Worm (Caenorhabditis elegans) whole organism, young adult: Measurements from ENCODE around the gene T06E4.21.

Source experiments
- B0019.2 ChIP-seq: fragments of 200-800 bp; sonication (Bioruptor generic); conservative IDR thresholded peaks from 2 replicates; pipeline ENCODE4 v1.3.6; 2022; ENCODE audit warnings: missing genetic modification reagents, missing genetic modification characterization, missing compliant biosample characterization
- B0261.1 ChIP-seq: sonication (generic microtip); optimal IDR thresholded peaks from 2 replicates; lab custom pipeline; 2016; ENCODE audit warnings: mild to moderate bottlenecking, missing genetic modification characterization, moderate library complexity, missing compliant biosample characterization
- D2030.7 ChIP-seq: fragments of 200-800 bp; sonication (Bioruptor generic); IDR thresholded peaks from 2 replicates; pipeline ENCODE4 v1.3.6; 2022; ENCODE audit warnings: missing genetic modification reagents, missing genetic modification characterization, missing compliant biosample characterization
- F23B12.7 ChIP-seq: sonication (generic microtip); optimal IDR thresholded peaks from 2 replicates; lab custom pipeline; 2017; ENCODE audit warnings: missing genetic modification characterization, mild to moderate bottlenecking, missing compliant biosample characterization, antibody characterized with exemption, moderate library complexity; ENCODE audit not compliant: insufficient read depth
- F33H1.4 ChIP-seq: fragments of 200-800 bp; sonication (Bioruptor generic); IDR thresholded peaks from 2 replicates; pipeline ENCODE4 v1.3.6; 2022; ENCODE audit warnings: missing genetic modification reagents, missing genetic modification characterization, missing compliant biosample characterization
- F39B2.1 ChIP-seq: fragments of 200-800 bp; sonication (Bioruptor generic); IDR thresholded peaks from 2 replicates; pipeline ENCODE4 v1.3.6; 2022; ENCODE audit warnings: missing genetic modification reagents, missing genetic modification characterization, missing compliant biosample characterization
- F55B11.4 ChIP-seq: sonication (generic microtip); optimal IDR thresholded peaks from 2 replicates; lab custom pipeline; 2016; ENCODE audit warnings: missing compliant biosample characterization, missing genetic modification characterization, borderline replicate concordance; ENCODE audit not compliant: insufficient read depth
- F57A8.1 ChIP-seq: fragments of 200-800 bp; sonication (Bioruptor generic); optimal IDR thresholded peaks from 2 replicates; lab custom pipeline; 2018; ENCODE audit warnings: mild to moderate bottlenecking, missing genetic modification characterization, moderate library complexity, missing compliant biosample characterization
- F57C9.4 ChIP-seq: sonication (generic microtip); optimal IDR thresholded peaks from 2 replicates; lab custom pipeline; 2017; ENCODE audit warnings: mild to moderate bottlenecking, missing genetic modification characterization, missing compliant biosample characterization
- T07F8.4 ChIP-seq: sonication (generic microtip); optimal IDR thresholded peaks from 2 replicates; lab custom pipeline; 2016; ENCODE audit warnings: mild to moderate bottlenecking, missing genetic modification characterization, moderate library complexity, missing compliant biosample characterization
- Y53G8AR.9 ChIP-seq: fragments of 200-800 bp; sonication (Bioruptor generic); conservative IDR thresholded peaks from 2 replicates; pipeline ENCODE4 v1.3.6; 2022; ENCODE audit warnings: missing genetic modification reagents, missing genetic modification characterization, missing compliant biosample characterization
- Y56A3A.18 ChIP-seq: fragments of 200-800 bp; sonication (Bioruptor generic); IDR thresholded peaks from 2 replicates; pipeline ENCODE4 v1.3.6; 2022; ENCODE audit warnings: missing genetic modification reagents, missing genetic modification characterization, missing compliant biosample characterization
- Y95B8A.8 ChIP-seq: fragments of 200-800 bp; sonication (Bioruptor generic); IDR thresholded peaks from 2 replicates; pipeline ENCODE4 v1.3.6; 2022; ENCODE audit warnings: missing genetic modification reagents, missing genetic modification characterization, missing compliant biosample characterization
- attf-6 ChIP-seq: fragments of 200-800 bp; sonication (Bioruptor generic); IDR thresholded peaks from 2 replicates; pipeline ENCODE4 v1.3.6; 2022; ENCODE audit warnings: missing genetic modification reagents, missing genetic modification characterization, missing compliant biosample characterization
- ceh-100 ChIP-seq: fragments of 200-800 bp; sonication (Bioruptor generic); IDR thresholded peaks from 2 replicates; pipeline ENCODE4 v1.3.6; 2022; ENCODE audit warnings: missing genetic modification reagents, missing genetic modification characterization, missing compliant biosample characterization
- ceh-40 ChIP-seq: fragments of 200-800 bp; sonication (Bioruptor generic); IDR thresholded peaks from 2 replicates; pipeline ENCODE4 v1.3.6; 2022; ENCODE audit warnings: missing genetic modification characterization, missing compliant biosample characterization
- ceh-91 ChIP-seq: fragments of 200-800 bp; sonication (Bioruptor generic); IDR thresholded peaks from 2 replicates; pipeline ENCODE4 v1.3.6; 2022; ENCODE audit warnings: missing genetic modification reagents, missing genetic modification characterization, missing compliant biosample characterization
- dox-1 ChIP-seq: fragments of 200-800 bp; sonication (Bioruptor generic); IDR thresholded peaks from 2 replicates; pipeline ENCODE4 v1.3.6; 2022; ENCODE audit warnings: missing genetic modification reagents, missing genetic modification characterization, missing compliant biosample characterization
- egl-44 ChIP-seq: fragments of 200-800 bp; sonication (Bioruptor generic); IDR thresholded peaks from 2 replicates; pipeline ENCODE4 v1.3.6; 2022; ENCODE audit warnings: missing genetic modification reagents, missing genetic modification characterization, missing compliant biosample characterization
- egrh-3 ChIP-seq: fragments of 200-800 bp; sonication (Bioruptor generic); IDR thresholded peaks from 2 replicates; pipeline ENCODE4 v1.3.6; 2022; ENCODE audit warnings: missing genetic modification reagents, missing genetic modification characterization, missing compliant biosample characterization
- ekl-4 ChIP-seq: fragments of 200-800 bp; sonication (Bioruptor generic); IDR thresholded peaks from 2 replicates; pipeline ENCODE4 v1.3.6; 2022; ENCODE audit warnings: missing genetic modification reagents, missing genetic modification characterization, missing compliant biosample characterization
- ets-4 ChIP-seq: fragments of 200-800 bp; sonication (Bioruptor generic); optimal IDR thresholded peaks from 2 replicates; lab custom pipeline; 2018; ENCODE audit warnings: mild to moderate bottlenecking, missing genetic modification characterization, missing compliant biosample characterization
- fkh-3 ChIP-seq: sonication (generic microtip); optimal IDR thresholded peaks from 2 replicates; lab custom pipeline; 2016; ENCODE audit warnings: mild to moderate bottlenecking, missing genetic modification characterization, missing compliant biosample characterization
- hmg-1.2 ChIP-seq: fragments of 200-800 bp; sonication (Bioruptor generic); IDR thresholded peaks from 2 replicates; pipeline ENCODE4 v1.3.6; 2022; ENCODE audit warnings: missing genetic modification reagents, missing genetic modification characterization, missing compliant biosample characterization
- hsf-1 ChIP-seq: fragments of 200-800 bp; sonication (Bioruptor generic); IDR thresholded peaks from 2 replicates; pipeline ENCODE4 v1.3.6; 2022; ENCODE audit warnings: missing genetic modification reagents, missing genetic modification characterization, missing compliant biosample characterization
- lin-54 ChIP-seq: fragments of 200-800 bp; sonication (Bioruptor generic); optimal IDR thresholded peaks from 2 replicates; lab custom pipeline; 2018; ENCODE audit warnings: mild to moderate bottlenecking, missing genetic modification characterization, missing compliant biosample characterization
- madf-3 ChIP-seq: fragments of 200-800 bp; sonication (Bioruptor generic); IDR thresholded peaks from 2 replicates; pipeline ENCODE4 v1.3.6; 2022; ENCODE audit warnings: missing genetic modification reagents, missing genetic modification characterization, missing compliant biosample characterization
- madf-6 ChIP-seq: fragments of 200-800 bp; sonication (Bioruptor generic); IDR thresholded peaks from 2 replicates; pipeline ENCODE4 v1.3.6; 2022; ENCODE audit warnings: missing genetic modification reagents, missing genetic modification characterization, missing compliant biosample characterization
- madf-8 ChIP-seq: fragments of 200-800 bp; sonication (Bioruptor generic); conservative IDR thresholded peaks from 2 replicates; pipeline ENCODE4 v1.3.6; 2022; ENCODE audit warnings: missing genetic modification reagents, missing genetic modification characterization, missing compliant biosample characterization
- nfyb-1 ChIP-seq: fragments of 200-800 bp; sonication (Bioruptor generic); IDR thresholded peaks from 2 replicates; pipeline ENCODE4 v1.3.6; 2022; ENCODE audit warnings: missing genetic modification reagents, missing genetic modification characterization, missing compliant biosample characterization
- nhr-120 ChIP-seq: fragments of 200-800 bp; sonication (Bioruptor generic); IDR thresholded peaks from 2 replicates; pipeline ENCODE4 v1.3.6; 2022; ENCODE audit warnings: missing genetic modification characterization, missing compliant biosample characterization
- pbrm-1 ChIP-seq: fragments of 200-800 bp; sonication (Bioruptor generic); IDR thresholded peaks from 2 replicates; pipeline ENCODE4 v1.3.6; 2022; ENCODE audit warnings: missing genetic modification reagents, missing genetic modification characterization, missing compliant biosample characterization
- rcor-1 ChIP-seq: fragments of 200-800 bp; sonication (Bioruptor generic); IDR thresholded peaks from 2 replicates; pipeline ENCODE4 v1.3.6; 2022; ENCODE audit warnings: missing genetic modification reagents, missing genetic modification characterization, missing compliant biosample characterization
- snpc-1.3 ChIP-seq: sonication (generic microtip); optimal IDR thresholded peaks from 2 replicates; lab custom pipeline; 2017; ENCODE audit warnings: missing genetic modification characterization, mild to moderate bottlenecking, missing compliant biosample characterization, antibody characterized with exemption, moderate library complexity, missing genotype, missing genetic modification reagents; ENCODE audit not compliant: insufficient read depth
- xnd-1 ChIP-seq: sonication (generic microtip); optimal IDR thresholded peaks from 2 replicates; lab custom pipeline; 2016; ENCODE audit warnings: missing genotype, missing genetic modification reagents, missing genetic modification characterization, missing compliant biosample characterization
- ztf-3 ChIP-seq: fragments of 200-800 bp; sonication (Bioruptor generic); optimal IDR thresholded peaks from 2 replicates; lab custom pipeline; 2018; ENCODE audit warnings: mild to moderate bottlenecking, missing genetic modification characterization, missing compliant biosample characterization
- ztf-6 ChIP-seq: fragments of 200-800 bp; sonication (Bioruptor generic); IDR thresholded peaks from 2 replicates; pipeline ENCODE4 v1.3.6; 2022; ENCODE audit warnings: missing genetic modification reagents, missing genetic modification characterization, missing compliant biosample characterization

Gene T06E4.21

ce11 chrV:9651294-9651693, at the start of gene T06E4.21:
TSS of gene T06E4.21 (plus strand) at chrV:9651594.
- TF ChIP-seq T07F8.4 (tag; lab: Kevin White, UChicago) (no peak), ceh-100 (no peak), ztf-3 (GFP tag; lab: Kevin White, UChicago) (no peak)
- TF ChIP-seq, all 124 proteins: peak for 0

- peak; percentile 93 for TF ChIP-seq egrh-3 (GFP tag; lab: Robert Waterston, UW)
- TF ChIP-seq F33H1.4 (GFP tag; lab: Robert Waterston, UW), result peak; percentile 51
- TF ChIP-seq D2030.7 (GFP tag; lab: Robert Waterston, UW), result peak; percentile 17; the same call in 1 of the 2 replicates
These were observed 49.5 kb upstream of the T06E4.21 start for ce11 chrV:9601904-9602303.

DNA sequence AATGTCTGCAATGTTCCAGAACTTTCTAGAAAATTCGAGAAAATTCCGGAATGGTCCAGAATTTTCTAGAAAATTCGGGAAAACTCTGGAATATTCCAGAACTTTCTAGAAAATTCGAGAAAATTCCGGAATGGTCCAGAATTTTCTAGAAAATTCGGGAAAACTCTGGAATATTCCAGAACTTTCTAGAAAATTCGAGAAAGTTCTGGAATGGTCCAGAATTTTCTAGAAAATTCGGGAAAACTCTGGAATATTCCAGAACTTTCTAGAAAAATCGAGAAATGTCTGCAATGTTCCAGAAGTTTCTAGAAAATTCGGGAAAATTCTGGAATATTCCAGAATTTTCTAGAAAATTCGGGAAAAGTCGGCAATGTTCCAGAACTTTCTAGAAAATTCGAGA, 47.9 kb upstream of the T06E4.21 start:
- peak; percentile 12; the same call in 1 of the 2 replicates for TF ChIP-seq ceh-91 (GFP tag; lab: Robert Waterston, UW)
- 0 out of 2 replicates have a peak, but pooled peaks have one; percentile 56 for TF ChIP-seq ceh-40 (GFP tag; lab: Robert Waterston, UW)
- peak; percentile 22; the same call in 1 of the 2 replicates for TF ChIP-seq Y95B8A.8 (GFP tag; lab: Robert Waterston, UW)
- peak; percentile 77 for TF ChIP-seq ekl-4 (GFP tag; lab: Robert Waterston, UW)
- peak; percentile 66 for TF ChIP-seq attf-6 (GFP tag; lab: Robert Waterston, UW)
- TF ChIP-seq madf-6 (GFP tag; lab: Robert Waterston, UW), result peak; percentile 67
- TF ChIP-seq rcor-1 (GFP tag; lab: Robert Waterston, UW), result peak; percentile 60
- peak; percentile 47; the same call in 1 of the 2 replicates for TF ChIP-seq ceh-100
- peak; percentile 96 for TF ChIP-seq dox-1 (GFP tag; lab: Robert Waterston, UW)
- TF ChIP-seq D2030.7 (GFP tag; lab: Robert Waterston, UW), result peak; percentile 59; the same call in 1 of the 2 replicates
- peak; percentile 82 for TF ChIP-seq madf-3 (GFP tag; lab: Robert Waterston, UW)
- TF ChIP-seq B0019.2, result 0 out of 2 replicates have a peak, but pooled peaks have one; percentile 55
- peak; percentile 66 for TF ChIP-seq egrh-3 (GFP tag; lab: Robert Waterston, UW)
- 0 out of 2 replicates have a peak, but pooled peaks have one; percentile 40 for TF ChIP-seq nfyb-1 (GFP tag; lab: Robert Waterston, UW)
- peak; percentile 76; the same call in 1 of the 2 replicates for TF ChIP-seq Y56A3A.18 (GFP tag; lab: Robert Waterston, UW)
- TF ChIP-seq egl-44 (GFP tag; lab: Robert Waterston, UW), result peak; percentile 62; the same call in 1 of the 2 replicates
- peak; percentile 69 for TF ChIP-seq pbrm-1 (GFP tag; lab: Robert Waterston, UW)
- TF ChIP-seq hsf-1, result peak; percentile 99
- TF ChIP-seq F39B2.1, result 0 out of 2 replicates have a peak, but pooled peaks have one; percentile 68
- TF ChIP-seq F33H1.4 (GFP tag; lab: Robert Waterston, UW), result peak; percentile 29; the same call in 1 of the 2 replicates

DNA sequence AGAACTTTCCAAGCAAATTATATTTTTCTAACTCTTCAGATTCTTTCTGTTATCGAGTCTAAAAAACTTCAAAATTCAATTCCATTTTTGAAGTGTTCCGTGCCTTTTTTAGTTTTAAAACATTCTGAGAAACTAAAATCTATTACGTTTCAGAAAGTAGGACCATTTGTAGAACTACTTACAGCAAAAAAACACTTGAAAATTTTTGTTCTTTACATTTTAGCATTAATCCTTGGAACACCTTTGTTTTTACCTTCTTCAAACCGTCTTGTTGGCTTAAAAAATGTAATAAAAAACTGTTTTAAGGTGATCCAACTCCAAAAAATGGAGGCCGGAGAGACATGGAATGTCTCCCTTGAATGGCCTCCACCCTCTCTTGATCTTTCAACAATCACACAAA, 43.1 kb upstream of the T06E4.21 start, which contains the start of gene dop-2:
Gene dop-2 (plus strand): TSS at position 301 of the 400 bp plus-strand sequence.
- no peak for TF ChIP-seq ets-4 (GFP tag; lab: Kevin White, UChicago)
- TF ChIP-seq nhr-120 (GFP tag; lab: Robert Waterston, UW), result no peak
- TF ChIP-seq F57A8.1 (GFP tag; lab: Kevin White, UChicago), result no peak
- TF ChIP-seq B0261.1, result no peak
- TF ChIP-seq attf-6 (GFP tag; lab: Robert Waterston, UW), result no peak
- TF ChIP-seq lin-54 (GFP tag; lab: Kevin White, UChicago), result no peak
- no peak for TF ChIP-seq F23B12.7
- no peak for TF ChIP-seq Y53G8AR.9
- TF ChIP-seq ceh-40 (GFP tag; lab: Robert Waterston, UW), result no peak
- no peak for TF ChIP-seq ztf-6
- TF ChIP-seq egl-44 (GFP tag; lab: Robert Waterston, UW), result no peak
- TF ChIP-seq ceh-91 (GFP tag; lab: Robert Waterston, UW), result no peak
- TF ChIP-seq F57C9.4, result no peak
- TF ChIP-seq xnd-1 (tag; lab: Kevin White, UChicago), result no peak
- no peak for TF ChIP-seq madf-8 (GFP tag; lab: Robert Waterston, UW)
- TF ChIP-seq snpc-1.3, result no peak
- no peak for TF ChIP-seq fkh-3 (tag; lab: Kevin White, UChicago)
- no peak for TF ChIP-seq nfyb-1 (GFP tag; lab: Robert Waterston, UW)
- no peak for TF ChIP-seq hmg-1.2 (GFP tag; lab: Robert Waterston, UW)
- no peak for TF ChIP-seq F55B11.4 (tag; lab: Kevin White, UChicago)
